2 fruit fly cellular contexts compared by ENCODE assay signal in the genomic region with DNA sequence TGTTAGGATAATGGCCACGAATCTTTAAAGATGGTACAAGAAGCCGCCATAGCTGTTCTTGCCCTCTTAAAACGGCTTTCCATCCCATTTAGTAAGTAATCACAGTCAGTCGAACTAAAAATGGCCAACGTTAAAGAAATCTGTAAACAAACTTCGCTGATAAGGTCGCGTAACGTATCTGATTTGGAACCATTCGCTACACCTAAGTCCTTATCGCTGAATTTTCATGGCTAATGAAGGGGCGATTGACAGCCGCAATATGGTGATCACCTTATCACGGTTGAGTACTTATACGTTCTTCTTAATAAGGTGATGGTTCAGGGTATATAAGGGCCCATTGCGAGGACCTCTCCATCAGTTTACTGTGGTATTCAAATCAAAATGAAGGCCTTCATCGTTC.
TF ChIP-seq lines count a peak whose summit lies in the region.

LysE (plus strand) TSS at position 257 of the 400 bp plus-strand sequence.

- no peak for TF ChIP-seq CTCF in whole organism, embryonic (GFP tag; optimal IDR thresholded peaks at IDR 0.05; lab: Kevin White, UChicago)

TF ChIP-seq in whole organism, embryonic, 481 proteins besides CTCF, POLR2A, EP300 and RAD21:
- no peak for TF ChIP-seq wor (GFP tag; IDR thresholded peaks at IDR 0.05; lab: Robert Waterston, UW)
- TF ChIP-seq gsb-n (tag; optimal IDR thresholded peaks at IDR 0.05; lab: Kevin White, UChicago), result no peak
- no peak for TF ChIP-seq D19A (tag; optimal IDR thresholded peaks at IDR 0.05; lab: Kevin White, UChicago)
- no peak for TF ChIP-seq CG3726 (GFP tag; IDR thresholded peaks at IDR 0.05; lab: Robert Waterston, UW)
- TF ChIP-seq exex (tag; optimal IDR thresholded peaks at IDR 0.05; lab: Kevin White, UChicago), result peak; percentile 62
- no peak for TF ChIP-seq CG15696 (tag; optimal IDR thresholded peaks at IDR 0.05; lab: Kevin White, UChicago)
- TF ChIP-seq bab2 (GFP tag; optimal IDR thresholded peaks at IDR 0.05; lab: Kevin White, UChicago), result no peak
- TF ChIP-seq corto (GFP tag; optimal IDR thresholded peaks at IDR 0.05; lab: Kevin White, UChicago), result no peak
- no peak for TF ChIP-seq CG8478 (optimal IDR thresholded peaks at IDR 0.05; lab: Kevin White, UChicago)
- TF ChIP-seq CG10431 (GFP tag; optimal IDR thresholded peaks at IDR 0.05; lab: Kevin White, UChicago), result no peak
- TF ChIP-seq Dp (GFP tag; optimal IDR thresholded peaks at IDR 0.05; lab: Kevin White, UChicago), result no peak
- TF ChIP-seq CG18599 (GFP tag; optimal IDR thresholded peaks at IDR 0.05; lab: Kevin White, UChicago), result peak; percentile 21
- TF ChIP-seq insv (GFP tag; optimal IDR thresholded peaks at IDR 0.05; lab: Kevin White, UChicago), result no peak
- TF ChIP-seq Elba2 (GFP tag; optimal IDR thresholded peaks at IDR 0.05; lab: Kevin White, UChicago), result no peak
- TF ChIP-seq NK7.1 (GFP tag; optimal IDR thresholded peaks at IDR 0.05; lab: Kevin White, UChicago), result no peak
- TF ChIP-seq Lim3 (GFP tag; IDR thresholded peaks at IDR 0.05; lab: Robert Waterston, UW), result no peak
- TF ChIP-seq CG10654 (GFP tag; optimal IDR thresholded peaks at IDR 0.05; lab: Kevin White, UChicago), result no peak
- peak; percentile 42 for TF ChIP-seq grn (GFP tag; optimal IDR thresholded peaks at IDR 0.05; lab: Kevin White, UChicago)
- TF ChIP-seq bbx (GFP tag; IDR thresholded peaks at IDR 0.05; lab: Robert Waterston, UW; ENCODE audit: partially characterized antibody), result no peak
- peak; percentile 45 for TF ChIP-seq Hey (tag; optimal IDR thresholded peaks at IDR 0.05; lab: Kevin White, UChicago)
- TF ChIP-seq sug (tag; optimal IDR thresholded peaks at IDR 0.05; lab: Kevin White, UChicago), result peak; percentile 8
- no peak for TF ChIP-seq CG10462 (GFP tag; optimal IDR thresholded peaks at IDR 0.05; lab: Kevin White, UChicago)
TF ChIP-seq in whole organism, embryonic: peak in this region for 5.

TF ChIP-seq in whole organism, prepupa, 60 proteins besides CTCF, POLR2A, EP300 and RAD21:
- TF ChIP-seq svp (GFP tag; lab: Kevin White, UChicago) (peak; percentile 57), ss (GFP tag; optimal IDR thresholded peaks at IDR 0.05; lab: Kevin White, UChicago) (no peak), CG6163 (GFP tag; IDR thresholded peaks at IDR 0.05; lab: Robert Waterston, UW) (no peak), CG6792 (GFP tag; optimal IDR thresholded peaks at IDR 0.05; lab: Kevin White, UChicago) (no peak)
